Worm (Caenorhabditis elegans): Measurements from ENCODE around the gene nlp-19.

DNA sequence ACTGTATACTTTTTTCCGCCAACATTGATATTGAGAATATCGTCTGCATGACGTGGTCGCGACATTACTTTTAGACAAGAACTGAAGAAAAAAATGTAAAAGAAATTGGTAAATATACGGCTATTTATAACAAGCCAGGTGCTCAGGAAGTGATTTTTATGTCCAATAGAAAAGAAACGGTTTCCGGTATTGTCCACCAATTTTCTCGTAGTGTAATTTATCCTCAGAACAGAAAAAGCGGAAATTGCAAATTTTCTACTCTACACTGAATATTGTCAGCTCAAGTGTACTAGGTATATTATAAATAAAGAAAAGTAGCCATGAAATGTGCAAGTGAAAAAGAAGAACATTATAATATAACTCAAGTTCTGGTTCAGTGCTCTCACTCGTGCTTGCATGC is 40.6 kb downstream of the nlp-19 start, which contains the start of gene F59F3.6:
- TF ChIP-seq snpc-4 (tag; optimal IDR thresholded peaks at IDR 0.05), result no peak
- no peak for TF ChIP-seq pha-4 (tag; optimal IDR thresholded peaks at IDR 0.05)

Measured in whole organism, mixed stage, embryonic.